Fruit fly (Drosophila melanogaster): ENCODE data around the gene cno.

- TF ChIP-seq psq (optimal IDR thresholded peaks at IDR 0.05) = no peak
- TF ChIP-seq ttk (optimal IDR thresholded peaks at IDR 0.05) = no peak
- no peak for TF ChIP-seq insv (optimal IDR thresholded peaks at IDR 0.05)
Measured at dm6 chr3R:5263311-5264250, 46.3 kb upstream of the cno start.
